Worm (Caenorhabditis elegans) whole organism, midembryonic: ENCODE data around the gene ent-2.

Source experiments
- T22C8.4 ChIP-seq: fragments of 200-800 bp; sonication (Bioruptor generic); IDR thresholded peaks from 2 replicates; pipeline ENCODE4 v1.3.6; 2022; ENCODE audit warnings: missing genetic modification characterization, missing compliant biosample characterization
- cog-1 ChIP-seq: sonication (generic microtip); optimal IDR thresholded peaks from 2 replicates; lab custom pipeline; 2016; ENCODE audit warnings: missing genetic modification characterization, missing compliant biosample characterization
- flt-1 ChIP-seq: fragments of 200-800 bp; sonication (Bioruptor generic); IDR thresholded peaks from 2 replicates; pipeline ENCODE4 v1.3.6; 2022; ENCODE audit warnings: missing genetic modification characterization, missing compliant biosample characterization
- klf-2 ChIP-seq: fragments of 200-800 bp; sonication (Bioruptor generic); conservative IDR thresholded peaks from 2 replicates; pipeline ENCODE4 v1.3.6; 2022; ENCODE audit warnings: missing genetic modification reagents, missing genetic modification characterization, missing compliant biosample characterization
- med-1 ChIP-seq: sonication (generic microtip); optimal IDR thresholded peaks from 2 replicates; lab custom pipeline; 2017; ENCODE audit warnings: missing genetic modification characterization, mild to moderate bottlenecking, missing compliant biosample characterization, antibody characterized with exemption, missing genetic modification reagents; ENCODE audit not compliant: insufficient read depth
- ref-1 ChIP-seq: fragments of 200-800 bp; sonication (Bioruptor generic); conservative IDR thresholded peaks from 2 replicates; pipeline ENCODE4 v1.3.6; 2022; ENCODE audit warnings: missing genetic modification reagents, missing genetic modification characterization, missing compliant biosample characterization
- tab-1 ChIP-seq: fragments of 200-800 bp; sonication (Bioruptor generic); IDR thresholded peaks from 2 replicates; pipeline ENCODE4 v1.3.6; 2022; ENCODE audit warnings: missing genetic modification characterization, missing compliant biosample characterization
- ztf-23 ChIP-seq: fragments of 200-800 bp; sonication (Bioruptor generic); IDR thresholded peaks from 2 replicates; pipeline ENCODE4 v1.3.6; 2022; ENCODE audit warnings: missing genetic modification reagents, missing genetic modification characterization, missing compliant biosample characterization
- ztf-29 ChIP-seq: fragments of 200-800 bp; sonication (Bioruptor generic); IDR thresholded peaks from 2 replicates; pipeline ENCODE4 v1.3.6; 2022; ENCODE audit warnings: missing genetic modification reagents, missing genetic modification characterization, missing compliant biosample characterization

The ent-2 gene

ce11 chrX:15567986-15568940, 32.6 kb upstream of the ent-2 start, which contains the start of gene dyn-1:
Gene dyn-1 (plus strand): TSS chrX:15568890.
- TF ChIP-seq ztf-23 = 0 out of 2 replicates have a peak, but pooled peaks have one; percentile 13
- no peak for TF ChIP-seq tab-1

ce11 chrX:15569633-15570032, 31.2 kb upstream of the ent-2 start:
- TF ChIP-seq ref-1 (no peak), med-1 (GFP tag; lab: Kevin White, UChicago) (no peak), klf-2 (no peak), T22C8.4 (no peak), flt-1 (GFP tag; lab: Robert Waterston, UW) (no peak), ztf-29 (no peak), cog-1 (tag; lab: Kevin White, UChicago) (no peak), tab-1 (no peak), ztf-23 (no peak)

ce11 chrX:15572021-15572420, 28.8 kb upstream of the ent-2 start:
- TF ChIP-seq flt-1 (GFP tag; lab: Robert Waterston, UW) (0 out of 2 replicates have a peak, but pooled peaks have one; percentile 4), T22C8.4 (no peak)

- TF ChIP-seq ztf-23 (no peak), T22C8.4 (no peak), ref-1 (no peak), flt-1 (GFP tag; lab: Robert Waterston, UW) (no peak), ztf-29 (no peak), klf-2 (no peak), tab-1 (no peak), med-1 (GFP tag; lab: Kevin White, UChicago) (no peak), cog-1 (tag; lab: Kevin White, UChicago) (no peak)
Measured at ce11 chrX:15575460-15575859, 25.4 kb upstream of the ent-2 start.

ce11 chrX:15576942-15577341, 23.9 kb upstream of the ent-2 start, which contains the start of gene K09A9.6:
Gene K09A9.6 (plus strand): TSS chrX:15577242.
- TF ChIP-seq T22C8.4 = no peak
- TF ChIP-seq ref-1 = no peak
- no peak for TF ChIP-seq klf-2
- no peak for TF ChIP-seq med-1 (GFP tag; lab: Kevin White, UChicago)
- TF ChIP-seq ztf-23 = no peak
- TF ChIP-seq ztf-29 = no peak
- no peak for TF ChIP-seq tab-1
- no peak for TF ChIP-seq flt-1 (GFP tag; lab: Robert Waterston, UW)
- no peak for TF ChIP-seq cog-1 (tag; lab: Kevin White, UChicago)

- TF ChIP-seq tab-1 (no peak), med-1 (GFP tag; lab: Kevin White, UChicago) (no peak), ztf-29 (no peak), flt-1 (GFP tag; lab: Robert Waterston, UW) (no peak), ref-1 (no peak), T22C8.4 (no peak)
Measured at ce11 chrX:15585144-15585543, 15.7 kb upstream of the ent-2 start.

ce11 chrX:15586192-15586591, 14.7 kb upstream of the ent-2 start:
- TF ChIP-seq cog-1 (tag; lab: Kevin White, UChicago) (no peak), tab-1 (no peak), ztf-29 (no peak), med-1 (GFP tag; lab: Kevin White, UChicago) (no peak), ztf-23 (no peak), flt-1 (GFP tag; lab: Robert Waterston, UW) (no peak), klf-2 (no peak), T22C8.4 (no peak), ref-1 (no peak)

- no peak for TF ChIP-seq ztf-23
- TF ChIP-seq cog-1 (tag; lab: Kevin White, UChicago) = no peak
- no peak for TF ChIP-seq T22C8.4
Measured at ce11 chrX:15590347-15590928, 10.4 kb upstream of the ent-2 start, which contains the start of gene gas-1. Gene gas-1 (minus strand): TSS chrX:15590397.

- TF ChIP-seq med-1 (GFP tag; lab: Kevin White, UChicago) (no peak), flt-1 (GFP tag; lab: Robert Waterston, UW) (no peak), T22C8.4 (no peak), ztf-23 (no peak), ref-1 (no peak), cog-1 (tag; lab: Kevin White, UChicago) (no peak), klf-2 (no peak), tab-1 (no peak), ztf-29 (no peak)
Measured at ce11 chrX:15591068-15591467, 9.8 kb upstream of the ent-2 start, which contains the start of gene usp-33. Gene usp-33 (plus strand): TSS chrX:15591368.

ce11 chrX:15593366-15593765, 7.5 kb upstream of the ent-2 start:
- TF ChIP-seq tab-1 (no peak), T22C8.4 (no peak), ref-1 (no peak), ztf-29 (no peak), klf-2 (no peak), cog-1 (tag; lab: Kevin White, UChicago) (no peak)

ce11 chrX:15594019-15594418, 6.8 kb upstream of the ent-2 start:
- TF ChIP-seq flt-1 (GFP tag; lab: Robert Waterston, UW) (no peak), tab-1 (no peak), T22C8.4 (no peak), med-1 (GFP tag; lab: Kevin White, UChicago) (no peak), ref-1 (no peak), ztf-29 (no peak)
